Worm (Caenorhabditis elegans): Measurements from ENCODE around the gene irld-26.

DNA sequence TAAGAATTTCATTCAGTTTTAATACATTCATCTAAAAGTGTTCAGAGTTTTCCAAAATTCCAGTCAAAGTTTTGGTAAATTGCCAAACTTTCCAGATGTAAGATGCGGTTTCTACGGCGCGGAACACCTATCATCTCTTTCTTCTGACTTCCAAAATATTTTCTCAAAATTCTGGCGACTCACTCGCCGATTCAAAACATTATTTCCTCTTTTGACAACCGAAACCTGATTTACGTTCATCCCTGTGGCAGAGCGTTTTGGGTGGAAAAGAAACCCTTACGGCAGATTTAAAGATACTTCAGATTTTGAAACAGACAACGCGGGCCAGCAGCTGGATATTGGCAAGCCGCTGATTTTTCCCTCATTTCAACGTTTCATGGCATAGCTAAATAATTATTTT is 7.0 kb upstream of the irld-26 start, which contains the start of gene F11A5.5:
- no peak for TF ChIP-seq ama-1 (optimal IDR thresholded peaks at IDR 0.05)
- no peak for TF ChIP-seq lim-6 (tag; optimal IDR thresholded peaks at IDR 0.05)
- no peak for TF ChIP-seq ceh-48 (tag; optimal IDR thresholded peaks at IDR 0.05)
